Fruit fly (Drosophila melanogaster) whole organism, embryonic: ENCODE data around the gene Piezo.

Experiments
- Abd-B ChIP-seq: fragments of 200-800 bp; sonication (Bioruptor generic); optimal IDR thresholded peaks from 2 replicates; lab custom pipeline; 2018; ENCODE audit warnings: missing biosample characterization, mild to moderate bottlenecking, missing genetic modification characterization, moderate library complexity
- Aef1 ChIP-seq: fragments of 200-800 bp; sonication (Bioruptor generic); IDR thresholded peaks from 3 replicates; pipeline ENCODE4 v1.3.6; 2022; ENCODE audit warnings: missing biosample characterization, missing genetic modification characterization
- CG10431 ChIP-seq: fragments of 200-800 bp; sonication (Bioruptor generic); optimal IDR thresholded peaks from 3 replicates; lab custom pipeline; 2018; ENCODE audit warnings: missing biosample characterization, mild to moderate bottlenecking, missing genetic modification characterization
- CG10462 ChIP-seq: fragments of 200-800 bp; sonication (Bioruptor generic); optimal IDR thresholded peaks from 2 replicates; lab custom pipeline; 2016; ENCODE audit warnings: missing biosample characterization, missing genetic modification characterization
- CG10654 ChIP-seq: fragments of 200-800 bp; sonication (Bioruptor generic); optimal IDR thresholded peaks from 2 replicates; lab custom pipeline; 2016; ENCODE audit warnings: missing biosample characterization, missing genetic modification characterization
- CG11696 ChIP-seq: fragments of 200-800 bp; sonication (Bioruptor generic); IDR thresholded peaks from 2 replicates; pipeline ENCODE4 v1.3.6; 2022; ENCODE audit warnings: missing biosample characterization, missing genetic modification characterization
- CG12155 ChIP-seq: fragments of 200-800 bp; sonication (Bioruptor generic); optimal IDR thresholded peaks from 3 replicates; lab custom pipeline; 2016; ENCODE audit warnings: missing biosample characterization, missing genetic modification characterization
- CG12219 ChIP-seq: fragments of 200-800 bp; sonication (Bioruptor generic); optimal IDR thresholded peaks from 3 replicates; lab custom pipeline; 2018; ENCODE audit warnings: missing biosample characterization, mild to moderate bottlenecking, missing genetic modification characterization
- CG14014 ChIP-seq: fragments of 200-800 bp; sonication (Bioruptor generic); IDR thresholded peaks from 2 replicates; pipeline ENCODE4 v1.3.6; 2022; ENCODE audit warnings: missing biosample characterization, missing genetic modification characterization
- CG14860 ChIP-seq: fragments of 200-800 bp; sonication (Bioruptor generic); IDR thresholded peaks from 3 replicates; pipeline ENCODE4 v1.3.6; 2022; ENCODE audit warnings: missing biosample characterization, missing genetic modification characterization; ENCODE audit not compliant: partially characterized antibody
- CG15073 ChIP-seq: fragments of 200-800 bp; sonication (Bioruptor generic); optimal IDR thresholded peaks from 2 replicates; lab custom pipeline; 2016; ENCODE audit warnings: missing biosample characterization, missing genetic modification characterization
- CG1647 ChIP-seq: fragments of 200-800 bp; sonication (Bioruptor generic); optimal IDR thresholded peaks from 3 replicates; lab custom pipeline; 2016; ENCODE audit warnings: missing biosample characterization, missing genetic modification characterization
- CG17612 ChIP-seq: fragments of 200-800 bp; sonication (Bioruptor generic); IDR thresholded peaks from 2 replicates; pipeline ENCODE4 v1.3.6; 2022; ENCODE audit warnings: missing biosample characterization, missing genetic modification characterization
- CG2116 ChIP-seq: fragments of 200-800 bp; sonication (Bioruptor generic); optimal IDR thresholded peaks from 3 replicates; lab custom pipeline; 2018; ENCODE audit warnings: missing biosample characterization, mild to moderate bottlenecking, missing genetic modification characterization
- CG2678 ChIP-seq: fragments of 200-800 bp; sonication (Bioruptor generic); optimal IDR thresholded peaks from 3 replicates; lab custom pipeline; 2019; ENCODE audit warnings: missing biosample characterization, mild to moderate bottlenecking, missing genetic modification characterization, moderate library complexity
- CG34422 ChIP-seq: fragments of 200-800 bp; sonication (Bioruptor generic); IDR thresholded peaks from 3 replicates; pipeline ENCODE4 v1.3.6; 2022; ENCODE audit warnings: missing biosample characterization, missing genetic modification characterization
- CG4282 ChIP-seq: fragments of 200-800 bp; sonication (Bioruptor generic); optimal IDR thresholded peaks from 2 replicates; lab custom pipeline; 2016; ENCODE audit warnings: missing biosample characterization, missing genetic modification characterization
- CG4707 ChIP-seq: fragments of 200-800 bp; sonication (Bioruptor generic); optimal IDR thresholded peaks from 2 replicates; lab custom pipeline; 2018; ENCODE audit warnings: missing biosample characterization, mild to moderate bottlenecking, missing genetic modification characterization, moderate library complexity
- CG6683 ChIP-seq: fragments of 200-800 bp; sonication (Bioruptor generic); optimal IDR thresholded peaks from 2 replicates; lab custom pipeline; 2017; ENCODE audit warnings: missing biosample characterization, mild to moderate bottlenecking, missing genetic modification characterization, missing genetic modification reagents
- CG9437 ChIP-seq: fragments of 200-800 bp; sonication (Bioruptor generic); optimal IDR thresholded peaks from 2 replicates; lab custom pipeline; 2018; ENCODE audit warnings: missing biosample characterization, mild to moderate bottlenecking, missing genetic modification characterization
- HHEX ChIP-seq: fragments of 200-800 bp; sonication (Bioruptor generic); optimal IDR thresholded peaks from 3 replicates; lab custom pipeline; 2017; ENCODE audit warnings: missing biosample characterization, mild to moderate bottlenecking, missing genetic modification characterization, missing genetic modification reagents
- HLHmδ ChIP-seq: fragments of 200-800 bp; sonication (Bioruptor generic); optimal IDR thresholded peaks from 2 replicates; lab custom pipeline; 2018; ENCODE audit warnings: missing biosample characterization, mild to moderate bottlenecking, missing genetic modification characterization, moderate library complexity
- Hmx ChIP-seq: fragments of 200-800 bp; sonication (Bioruptor generic); optimal IDR thresholded peaks from 2 replicates; lab custom pipeline; 2016; ENCODE audit warnings: missing biosample characterization, missing genetic modification characterization
- Hsf ChIP-seq: fragments of 200-800 bp; sonication (Bioruptor generic); optimal IDR thresholded peaks from 3 replicates; lab custom pipeline; 2016; ENCODE audit warnings: missing biosample characterization, missing genetic modification characterization
- NC2β ChIP-seq: fragments of 200-800 bp; sonication (Bioruptor generic); optimal IDR thresholded peaks from 2 replicates; lab custom pipeline; 2016; ENCODE audit warnings: missing biosample characterization, missing genetic modification characterization
- Oli ChIP-seq: fragments of 200-800 bp; sonication (Bioruptor generic); optimal IDR thresholded peaks from 2 replicates; lab custom pipeline; 2018; ENCODE audit warnings: missing biosample characterization, mild to moderate bottlenecking, missing genetic modification characterization, moderate library complexity
- Ptx1 ChIP-seq: fragments of 200-800 bp; sonication (Bioruptor generic); IDR thresholded peaks from 2 replicates; pipeline ENCODE4 v1.3.6; 2022; ENCODE audit warnings: missing biosample characterization, missing genetic modification characterization
- Ssrp ChIP-seq: fragments of 200-800 bp; sonication (Bioruptor generic); optimal IDR thresholded peaks from 2 replicates; lab custom pipeline; 2018; ENCODE audit warnings: missing biosample characterization, mild to moderate bottlenecking, missing genetic modification characterization, moderate library complexity
- ato ChIP-seq: fragments of 200-800 bp; sonication (Bioruptor generic); IDR thresholded peaks from 2 replicates; pipeline ENCODE4 v1.3.6; 2022; ENCODE audit warnings: missing biosample characterization, missing genetic modification characterization; ENCODE audit not compliant: partially characterized antibody
- cad ChIP-seq: fragments of >200 bp; optimal IDR thresholded peaks from 2 replicates; lab custom pipeline; 2017; ENCODE audit warnings: missing biosample characterization, missing genetic modification characterization
- cas ChIP-seq: fragments of 200-800 bp; sonication (Bioruptor generic); IDR thresholded peaks from 2 replicates; pipeline ENCODE4 v1.3.6; 2022; ENCODE audit warnings: missing biosample characterization, missing genetic modification characterization
- cwo ChIP-seq: fragments of 200-800 bp; sonication (Bioruptor generic); optimal IDR thresholded peaks from 3 replicates; lab custom pipeline; 2017; ENCODE audit warnings: missing biosample characterization, missing genetic modification characterization, mild to moderate bottlenecking, moderate library complexity, missing genetic modification reagents
- dimm ChIP-seq: fragments of 200-800 bp; sonication (Bioruptor generic); IDR thresholded peaks from 2 replicates; pipeline ENCODE4 v1.3.6; 2022; ENCODE audit warnings: missing biosample characterization, missing genetic modification characterization
- emc ChIP-seq: fragments of 200-800 bp; sonication (Bioruptor generic); optimal IDR thresholded peaks from 2 replicates; lab custom pipeline; 2016; ENCODE audit warnings: missing biosample characterization, missing genetic modification characterization
- eyg ChIP-seq: fragments of 200-800 bp; sonication (Bioruptor generic); optimal IDR thresholded peaks from 3 replicates; lab custom pipeline; 2016; ENCODE audit warnings: missing biosample characterization, missing genetic modification characterization
- fru ChIP-seq: fragments of >200 bp; optimal IDR thresholded peaks from 2 replicates; lab custom pipeline; 2017
- gcm ChIP-seq: fragments of 200-800 bp; sonication (Bioruptor generic); optimal IDR thresholded peaks from 2 replicates; lab custom pipeline; 2019; ENCODE audit warnings: missing biosample characterization, mild to moderate bottlenecking, missing genetic modification characterization, moderate library complexity
- gro ChIP-seq: fragments of 200-800 bp; sonication (Bioruptor generic); optimal IDR thresholded peaks from 2 replicates; lab custom pipeline; 2016; ENCODE audit warnings: missing biosample characterization, missing genetic modification characterization
- ham ChIP-seq: fragments of 200-800 bp; sonication (Bioruptor generic); IDR thresholded peaks from 2 replicates; pipeline ENCODE4 v1.3.6; 2022; ENCODE audit warnings: missing biosample characterization, missing genetic modification characterization
- kah ChIP-seq: fragments of 200-800 bp; sonication (Bioruptor generic); optimal IDR thresholded peaks from 2 replicates; lab custom pipeline; 2018; ENCODE audit warnings: missing biosample characterization, mild to moderate bottlenecking, missing genetic modification characterization
- maf-S ChIP-seq: fragments of 200-800 bp; sonication (Bioruptor generic); optimal IDR thresholded peaks from 2 replicates; lab custom pipeline; 2016; ENCODE audit warnings: missing biosample characterization, missing genetic modification characterization
- oc ChIP-seq: fragments of 200-800 bp; sonication (Bioruptor generic); optimal IDR thresholded peaks from 2 replicates; lab custom pipeline; 2018; ENCODE audit warnings: missing biosample characterization, mild to moderate bottlenecking, missing genetic modification characterization, moderate library complexity
- odd ChIP-seq: fragments of 200-800 bp; sonication (Bioruptor generic); optimal IDR thresholded peaks from 2 replicates; lab custom pipeline; 2017; ENCODE audit warnings: missing biosample characterization, mild to moderate bottlenecking, missing genetic modification characterization
- ranshi ChIP-seq: fragments of 200-800 bp; sonication (Bioruptor generic); IDR thresholded peaks from 2 replicates; pipeline ENCODE4 v1.3.6; 2022; ENCODE audit warnings: missing biosample characterization, missing genetic modification characterization
- run ChIP-seq: fragments of 200-800 bp; sonication (Bioruptor generic); optimal IDR thresholded peaks from 3 replicates; lab custom pipeline; 2018; ENCODE audit warnings: missing biosample characterization, mild to moderate bottlenecking, missing genetic modification characterization
- sim ChIP-seq: fragments of 200-800 bp; sonication (Bioruptor generic); IDR thresholded peaks from 2 replicates; pipeline ENCODE4 v1.3.6; 2022; ENCODE audit warnings: missing biosample characterization, missing genetic modification characterization
- sisA ChIP-seq: fragments of 200-800 bp; sonication (Bioruptor generic); IDR thresholded peaks from 2 replicates; pipeline ENCODE4 v1.3.6; 2022; ENCODE audit warnings: missing biosample characterization, missing genetic modification characterization
- sr ChIP-seq: fragments of 200-800 bp; sonication (Bioruptor generic); IDR thresholded peaks from 3 replicates; pipeline ENCODE4 v1.3.6; 2022; ENCODE audit warnings: missing biosample characterization, missing genetic modification characterization
- twi ChIP-seq: fragments of 200-800 bp; optimal IDR thresholded peaks from 2 replicates; lab custom pipeline; 2019; ENCODE audit warnings: missing biosample characterization, mild to moderate bottlenecking, missing genetic modification characterization, moderate library complexity
- unpg ChIP-seq: fragments of 200-800 bp; sonication (Bioruptor generic); optimal IDR thresholded peaks from 3 replicates; lab custom pipeline; 2018; ENCODE audit warnings: missing biosample characterization, mild to moderate bottlenecking, missing genetic modification characterization, moderate library complexity
- vfl ChIP-seq: fragments of 200-800 bp; sonication (Bioruptor generic); optimal IDR thresholded peaks from 2 replicates; lab custom pipeline; 2016; ENCODE audit warnings: missing biosample characterization, missing genetic modification characterization
- vnd ChIP-seq: fragments of 200-800 bp; sonication (Bioruptor generic); IDR thresholded peaks from 3 replicates; pipeline ENCODE4 v1.3.6; 2022; ENCODE audit warnings: missing biosample characterization, missing genetic modification characterization; ENCODE audit not compliant: partially characterized antibody

Gene Piezo

DNA sequence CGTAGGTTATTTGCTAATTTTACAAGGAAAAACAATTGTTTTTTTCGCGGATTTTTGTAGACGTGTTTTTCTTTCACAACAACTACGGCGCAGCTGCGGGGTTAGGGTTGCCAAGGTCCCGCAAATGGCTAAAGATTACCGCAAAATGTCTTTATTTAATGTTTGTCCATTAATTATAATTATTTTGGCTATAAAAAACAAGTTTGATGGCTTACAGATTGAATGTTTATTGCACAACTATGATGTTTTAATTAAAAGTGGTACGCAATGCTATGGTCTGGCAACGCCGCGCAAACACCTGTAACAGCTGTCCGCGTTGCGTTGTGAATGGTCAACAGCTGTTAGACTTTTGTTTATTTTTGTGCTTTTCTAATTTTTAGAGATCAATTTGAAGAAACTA, 6.2 kb upstream of the Piezo start (continued):
- TF ChIP-seq cwo (GFP tag; lab: Kevin White, UChicago), result peak; percentile 21
- TF ChIP-seq CG17612, result no peak
- peak; percentile 43 for TF ChIP-seq NC2β (GFP tag; lab: Kevin White, UChicago)
- TF ChIP-seq CG12219 (GFP tag; lab: Kevin White, UChicago), result no peak
- peak; percentile 67 for TF ChIP-seq HHEX (GFP tag; lab: Kevin White, UChicago)
- TF ChIP-seq sisA, result peak; percentile 65
- no peak for TF ChIP-seq dimm (GFP tag; lab: Robert Waterston, UW)
- TF ChIP-seq eyg (GFP tag; lab: Kevin White, UChicago), result peak; percentile 65
- TF ChIP-seq maf-S (GFP tag; lab: Kevin White, UChicago), result peak; percentile 48
- no peak for TF ChIP-seq CG4282
- TF ChIP-seq CG4707 (GFP tag; lab: Kevin White, UChicago), result no peak
- no peak for TF ChIP-seq ato
- peak; percentile 67 for TF ChIP-seq CG14014 (GFP tag; lab: Robert Waterston, UW)
- TF ChIP-seq HLHmδ (GFP tag; lab: Kevin White, UChicago), result no peak
- TF ChIP-seq gro (GFP tag; lab: Kevin White, UChicago), result peak; percentile 78
- TF ChIP-seq sr (GFP tag; lab: Robert Waterston, UW), result no peak
- TF ChIP-seq oc, result no peak
- no peak for TF ChIP-seq sim (GFP tag; lab: Robert Waterston, UW)
- no peak for TF ChIP-seq CG11696 (GFP tag; lab: Robert Waterston, UW)
- TF ChIP-seq Aef1, result peak; percentile 67
- TF ChIP-seq CG9437, result peak; percentile 45
- no peak for TF ChIP-seq CG10431 (GFP tag; lab: Kevin White, UChicago)
- no peak for TF ChIP-seq CG15073 (GFP tag; lab: Kevin White, UChicago)
- peak; percentile 21 for TF ChIP-seq Oli (tag; lab: Kevin White, UChicago)
- peak; percentile 69; the same call in 2 of the 3 replicates for TF ChIP-seq CG34422 (GFP tag; lab: Robert Waterston, UW)
- TF ChIP-seq CG1647 (GFP tag; lab: Kevin White, UChicago), result peak; percentile 75
- peak; percentile 42 for TF ChIP-seq Ssrp (tag; lab: Kevin White, UChicago)
- TF ChIP-seq odd (GFP tag; lab: Kevin White, UChicago), result peak; percentile 30
- TF ChIP-seq CG2116, result peak; percentile 51
- peak; percentile 33 for TF ChIP-seq CG6683 (GFP tag; lab: Kevin White, UChicago)
- TF ChIP-seq Hsf (GFP tag; lab: Kevin White, UChicago), result peak; percentile 79
- peak; percentile 74 for TF ChIP-seq CG2678 (tag; lab: Kevin White, UChicago)
- peak; percentile 59 for TF ChIP-seq vfl
- TF ChIP-seq unpg (GFP tag; lab: Kevin White, UChicago), result peak; percentile 74
- TF ChIP-seq emc (GFP tag; lab: Kevin White, UChicago), result peak; percentile 6
- peak; percentile 30 for TF ChIP-seq gcm
- TF ChIP-seq fru (lab: Kevin White, UChicago), result no peak
- peak; percentile 13; the same call in 1 of the 3 replicates for TF ChIP-seq CG14860 (GFP tag; lab: Robert Waterston, UW)
- no peak for TF ChIP-seq ham (GFP tag; lab: Robert Waterston, UW)
- no peak for TF ChIP-seq cad
- peak; percentile 55 for TF ChIP-seq twi (tag; lab: Kevin White, UChicago)
- TF ChIP-seq CG10654, result peak; percentile 68
- TF ChIP-seq Abd-B, result peak; percentile 70
- TF ChIP-seq vnd (GFP tag; lab: Robert Waterston, UW), result no peak
- peak; percentile 28 for TF ChIP-seq Hmx (GFP tag; lab: Kevin White, UChicago)
- no peak for TF ChIP-seq CG10462 (GFP tag; lab: Kevin White, UChicago)
- TF ChIP-seq Ptx1 (GFP tag; lab: Robert Waterston, UW), result peak; percentile 64
- peak; percentile 39 for TF ChIP-seq run
- TF ChIP-seq CG12155, result peak; percentile 54
- peak; percentile 66; the same call in 1 of the 2 replicates for TF ChIP-seq cas (GFP tag; lab: Robert Waterston, UW)
- TF ChIP-seq ranshi (GFP tag; lab: Robert Waterston, UW), result 0 out of 2 replicates have a peak, but pooled peaks have one; percentile 29
- TF ChIP-seq kah, result peak; percentile 99
